Worm (Caenorhabditis elegans) whole organism, L2 larva: ENCODE data around the gene F31B9.3.

Experiments used
- F13H6.1 ChIP-seq: sonication (generic microtip); optimal IDR thresholded peaks from 2 replicates; lab custom pipeline; 2016; ENCODE audit warnings: missing genetic modification characterization, missing compliant biosample characterization
- R02D3.7 ChIP-seq: fragments of 150-350 bp; optimal IDR thresholded peaks from 2 replicates; lab custom pipeline; 2014; ENCODE audit warnings: missing biosample characterization, missing genetic modification characterization
- Y55F3AM.14 ChIP-seq: fragments of 200-800 bp; sonication (Bioruptor generic); optimal IDR thresholded peaks from 2 replicates; lab custom pipeline; 2018; ENCODE audit warnings: mild to moderate bottlenecking, missing genetic modification characterization, missing compliant biosample characterization
- ZK546.5 ChIP-seq: sonication (generic microtip); optimal IDR thresholded peaks from 2 replicates; lab custom pipeline; 2017; ENCODE audit warnings: missing biosample characterization, missing genetic modification characterization
- blmp-1 ChIP-seq: sonication (generic microtip); optimal IDR thresholded peaks from 2 replicates; lab custom pipeline; 2017; ENCODE audit warnings: missing genetic modification characterization, mild to moderate bottlenecking, missing compliant biosample characterization, antibody characterized with exemption, moderate library complexity; ENCODE audit not compliant: insufficient read depth
- ceh-16 ChIP-seq: fragments of 150-350 bp; optimal IDR thresholded peaks from 2 replicates; lab custom pipeline; 2014; ENCODE audit warnings: missing biosample characterization, missing genetic modification characterization
- ceh-82 ChIP-seq: fragments of 150-350 bp; optimal IDR thresholded peaks from 2 replicates; lab custom pipeline; 2014; ENCODE audit warnings: missing biosample characterization, missing genetic modification characterization
- crh-2 ChIP-seq: sonication (generic microtip); optimal IDR thresholded peaks from 2 replicates; lab custom pipeline; 2017; ENCODE audit warnings: missing biosample characterization, missing genetic modification characterization
- dmd-4 ChIP-seq: sonication (generic microtip); optimal IDR thresholded peaks from 2 replicates; lab custom pipeline; 2017; ENCODE audit warnings: missing biosample characterization, missing genetic modification characterization
- elt-1 ChIP-seq: fragments of 150-350 bp; optimal IDR thresholded peaks from 2 replicates; lab custom pipeline; 2014; ENCODE audit warnings: missing biosample characterization, missing genetic modification characterization
- elt-3 ChIP-seq: sonication (generic microtip); optimal IDR thresholded peaks from 2 replicates; lab custom pipeline; 2017; ENCODE audit warnings: missing biosample characterization, missing genetic modification characterization
- fos-1 ChIP-seq: fragments of 150-350 bp; optimal IDR thresholded peaks from 2 replicates; lab custom pipeline; 2014; ENCODE audit warnings: missing biosample characterization, missing genetic modification characterization
- gmeb-1 ChIP-seq: fragments of 150-350 bp; optimal IDR thresholded peaks from 2 replicates; lab custom pipeline; 2014; ENCODE audit warnings: missing biosample characterization, missing genetic modification characterization
- lin-11 ChIP-seq: fragments of 150-350 bp; sonication (generic microtip); optimal IDR thresholded peaks from 2 replicates; lab custom pipeline; 2014; ENCODE audit warnings: missing biosample characterization, missing genetic modification characterization, inconsistent platforms, mixed read lengths
- lin-39 ChIP-seq: fragments of 150-350 bp; optimal IDR thresholded peaks from 2 replicates; lab custom pipeline; 2014; ENCODE audit warnings: missing biosample characterization, missing genetic modification reagents, missing genetic modification characterization
- lsy-2 ChIP-seq, 2 experiments: fragments of 150-350 bp in 1 of 2; sonication (generic microtip) in 1 of 2; optimal IDR thresholded peaks; 2 replicates each; lab custom pipeline; 2014 to 2017; ENCODE audit warnings: missing biosample characterization in 2 of 2, missing genetic modification characterization in 2 of 2
- mbf-1 ChIP-seq: sonication (generic microtip); optimal IDR thresholded peaks from 2 replicates; lab custom pipeline; 2017; ENCODE audit warnings: missing biosample characterization, missing genetic modification characterization
- nhr-10 ChIP-seq: sonication (generic microtip); optimal IDR thresholded peaks from 2 replicates; lab custom pipeline; 2017; ENCODE audit warnings: missing biosample characterization, missing genetic modification characterization
- nhr-12 ChIP-seq: fragments of 150-350 bp; optimal IDR thresholded peaks from 2 replicates; lab custom pipeline; 2014; ENCODE audit warnings: missing biosample characterization, missing genetic modification characterization
- nhr-129 ChIP-seq: fragments of 150-350 bp; optimal IDR thresholded peaks from 2 replicates; lab custom pipeline; 2014; ENCODE audit warnings: missing biosample characterization, missing genetic modification characterization
- nhr-21 ChIP-seq: fragments of 150-350 bp; optimal IDR thresholded peaks from 2 replicates; lab custom pipeline; 2014; ENCODE audit warnings: missing biosample characterization, missing genetic modification characterization
- nhr-23 ChIP-seq: fragments of 150-350 bp; optimal IDR thresholded peaks from 2 replicates; lab custom pipeline; 2014; ENCODE audit warnings: missing biosample characterization, missing genetic modification reagents, missing genetic modification characterization
- nhr-237 ChIP-seq: fragments of 150-350 bp; optimal IDR thresholded peaks from 2 replicates; lab custom pipeline; 2014; ENCODE audit warnings: missing biosample characterization, missing genetic modification characterization
- nhr-25 ChIP-seq: fragments of 150-350 bp; sonication (generic microtip); optimal IDR thresholded peaks from 3 replicates; lab custom pipeline; 2014; ENCODE audit warnings: missing biosample characterization, missing genetic modification characterization
- nhr-6 ChIP-seq: fragments of 150-350 bp; optimal IDR thresholded peaks from 2 replicates; lab custom pipeline; 2014; ENCODE audit warnings: missing biosample characterization, missing genetic modification characterization
- nhr-77 ChIP-seq: fragments of 150-350 bp; optimal IDR thresholded peaks from 2 replicates; lab custom pipeline; 2014; ENCODE audit warnings: missing biosample characterization, missing genetic modification characterization
- skn-1 ChIP-seq: sonication (generic microtip); optimal IDR thresholded peaks from 2 replicates; lab custom pipeline; 2017; ENCODE audit warnings: missing biosample characterization, missing genetic modification characterization
- sma-3 ChIP-seq: sonication (generic microtip); optimal IDR thresholded peaks from 2 replicates; lab custom pipeline; 2016; ENCODE audit warnings: missing genetic modification reagents, missing genetic modification characterization, missing compliant biosample characterization
- sma-9 ChIP-seq, 2 experiments: fragments of 150-350 bp in 1 of 2; sonication (generic microtip) in 1 of 2; optimal IDR thresholded peaks; 2 replicates each; lab custom pipeline; 2014 to 2016; ENCODE audit warnings: missing genetic modification characterization in 2 of 2, mild to moderate bottlenecking in 1 of 2, missing biosample characterization in 1 of 2, missing compliant biosample characterization in 1 of 2, missing genetic modification reagents in 1 of 2, moderate library complexity in 1 of 2
- snpc-4 ChIP-seq: fragments of 150-350 bp; optimal IDR thresholded peaks from 2 replicates; lab custom pipeline; 2014; ENCODE audit warnings: missing biosample characterization, missing genetic modification characterization
- unc-39 ChIP-seq: fragments of 150-350 bp; optimal IDR thresholded peaks from 2 replicates; lab custom pipeline; 2014; ENCODE audit warnings: missing biosample characterization, missing genetic modification characterization
- unc-55 ChIP-seq: fragments of 150-350 bp; sonication (generic microtip); optimal IDR thresholded peaks from 3 replicates; lab custom pipeline; 2014; ENCODE audit warnings: missing biosample characterization, missing genetic modification reagents, missing genetic modification characterization
- unc-62 ChIP-seq: fragments of 150-350 bp; optimal IDR thresholded peaks from 2 replicates; lab custom pipeline; 2014; ENCODE audit warnings: missing biosample characterization, missing genetic modification reagents, missing genetic modification characterization
- zag-1 ChIP-seq: fragments of 150-350 bp; optimal IDR thresholded peaks from 2 replicates; lab custom pipeline; 2014; ENCODE audit warnings: missing biosample characterization, missing genetic modification characterization
- ztf-1 ChIP-seq: fragments of 200-800 bp; sonication (Bioruptor generic); conservative IDR thresholded peaks from 2 replicates; pipeline ENCODE4 v1.3.6; 2022; ENCODE audit warnings: missing genetic modification characterization, missing compliant biosample characterization
- ztf-11 ChIP-seq: sonication (generic microtip); optimal IDR thresholded peaks from 2 replicates; lab custom pipeline; 2017; ENCODE audit warnings: missing biosample characterization, missing genetic modification characterization
- ztf-4 ChIP-seq: fragments of 150-350 bp; optimal IDR thresholded peaks from 2 replicates; lab custom pipeline; 2014; ENCODE audit warnings: missing biosample characterization, missing genetic modification characterization

Gene F31B9.3

DNA sequence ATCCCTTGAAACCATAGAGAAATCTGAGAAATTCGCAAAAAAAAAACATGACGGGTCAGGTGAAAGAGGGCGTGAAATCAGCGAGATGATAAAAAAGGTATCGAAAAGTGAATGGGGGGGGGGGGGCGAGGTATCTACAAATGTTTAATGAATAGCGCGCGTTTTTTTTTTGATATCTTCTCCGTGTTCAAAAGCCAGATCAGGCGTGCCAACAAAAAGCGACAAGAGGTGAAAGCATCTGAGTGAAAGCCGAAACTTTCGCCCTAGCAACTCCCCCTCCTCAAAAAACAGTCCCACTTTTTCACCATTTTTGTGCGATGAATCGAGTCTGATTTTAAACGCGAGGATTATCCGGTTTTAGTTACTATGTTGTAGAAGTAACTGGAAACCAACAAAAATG is 35.6 kb upstream of the F31B9.3 start:
- no peak for TF ChIP-seq crh-2 (tag; lab: Kevin White, UChicago)
- peak; percentile 91 for TF ChIP-seq blmp-1 (tag; lab: Kevin White, UChicago)

DNA sequence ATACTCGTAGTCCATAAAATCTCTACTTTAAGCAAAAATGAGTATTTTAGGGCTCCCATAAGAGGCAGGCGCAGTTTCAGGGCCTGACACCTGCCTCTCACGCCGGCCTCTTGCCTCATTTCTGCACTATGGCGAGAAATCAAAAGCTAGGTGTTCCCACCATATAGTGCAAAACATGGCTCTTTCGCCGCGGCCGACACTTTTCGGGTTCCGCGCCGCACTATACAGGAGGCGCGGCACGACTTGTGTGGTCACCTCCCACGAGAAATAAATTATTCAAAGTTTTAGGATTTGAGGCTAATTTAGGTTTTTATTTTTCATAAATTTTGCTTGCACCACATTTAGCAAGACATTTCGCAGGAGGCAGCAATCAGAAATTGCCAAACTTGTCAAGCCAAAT is 31.0 kb upstream of the F31B9.3 start:
- TF ChIP-seq zag-1 (tag; lab: Kevin White, UChicago) (no peak), snpc-4 (tag; lab: Kevin White, UChicago) (peak; percentile 30)

DNA sequence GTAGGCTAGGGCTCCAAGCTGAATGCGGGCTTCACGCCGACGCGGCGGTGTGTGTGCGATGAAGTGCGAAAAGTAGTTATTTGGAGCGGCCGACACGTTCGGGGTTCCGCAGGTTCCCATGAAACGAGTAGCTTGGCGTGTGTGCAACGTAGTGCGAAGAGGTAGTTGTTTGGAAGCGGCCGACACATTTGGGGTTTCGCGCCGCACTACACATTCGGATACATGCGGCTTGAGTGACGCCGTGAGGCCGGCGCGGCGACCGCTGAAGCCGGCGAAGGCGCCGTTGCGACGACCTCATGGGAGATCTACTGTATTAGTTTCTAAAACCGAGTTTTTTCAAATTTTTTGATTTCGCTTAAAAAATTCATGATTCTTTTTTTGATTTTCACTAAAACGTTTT is 22.3 kb upstream of the F31B9.3 start:
- TF ChIP-seq F13H6.1 (no peak), fos-1 (no peak), lin-39 (no peak), crh-2 (tag; lab: Kevin White, UChicago) (no peak), Y55F3AM.14 (no peak), nhr-12 (no peak), sma-9 (GFP tag; optimal IDR thresholded peaks at IDR 0.05; lab: Kevin White, UChicago) (no peak), sma-9 (tag; optimal IDR thresholded peaks at IDR 0.05; lab: Kevin White, UChicago) (no peak), lin-11 (no peak), nhr-6 (tag; lab: Kevin White, UChicago) (no peak), skn-1 (tag; lab: Kevin White, UChicago) (no peak), nhr-23 (tag; lab: Kevin White, UChicago) (no peak), unc-39 (tag; lab: Kevin White, UChicago) (no peak), zag-1 (tag; lab: Kevin White, UChicago) (no peak), nhr-77 (tag; lab: Kevin White, UChicago) (no peak), sma-3 (no peak), lsy-2 (tag; optimal IDR thresholded peaks at IDR 0.05; lab: Kevin White, UChicago) (no peak), nhr-10 (tag; lab: Kevin White, UChicago) (no peak), elt-3 (tag; lab: Kevin White, UChicago) (no peak), dmd-4 (tag; lab: Kevin White, UChicago) (no peak), mbf-1 (tag; lab: Kevin White, UChicago) (no peak)

DNA sequence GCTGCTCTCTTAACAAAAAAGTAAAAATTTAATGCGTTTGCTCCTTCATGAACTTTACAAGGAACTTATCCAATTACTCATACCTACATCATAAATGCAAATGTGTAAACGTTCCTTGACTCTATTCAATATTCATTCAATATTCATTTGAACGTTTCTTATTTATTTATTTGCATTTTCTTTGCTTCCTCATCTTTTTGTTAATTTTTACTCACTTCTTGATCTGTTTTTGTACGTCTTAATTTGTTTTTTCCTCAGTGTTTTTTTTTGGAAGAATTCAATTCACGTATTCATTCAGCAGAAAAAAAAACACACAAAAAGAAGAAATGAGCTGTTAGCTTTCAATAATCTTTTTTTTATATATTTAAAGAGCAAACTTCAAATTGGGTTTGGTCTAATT is 20.7 kb upstream of the F31B9.3 start:
- TF ChIP-seq nhr-21 (tag; lab: Kevin White, UChicago) (no peak), nhr-6 (tag; lab: Kevin White, UChicago) (no peak), fos-1 (no peak), blmp-1 (tag; lab: Kevin White, UChicago) (no peak), ztf-1 (GFP tag; lab: Robert Waterston, UW) (no peak), dmd-4 (tag; lab: Kevin White, UChicago) (no peak), ceh-16 (tag; lab: Kevin White, UChicago) (no peak), R02D3.7 (tag; lab: Kevin White, UChicago) (no peak), nhr-237 (tag; lab: Kevin White, UChicago) (no peak), snpc-4 (tag; lab: Kevin White, UChicago) (no peak), nhr-25 (tag; lab: Kevin White, UChicago) (no peak), skn-1 (tag; lab: Kevin White, UChicago) (no peak), gmeb-1 (no peak), nhr-77 (tag; lab: Kevin White, UChicago) (no peak), unc-55 (no peak), sma-3 (no peak), ceh-82 (tag; lab: Kevin White, UChicago) (no peak)

DNA sequence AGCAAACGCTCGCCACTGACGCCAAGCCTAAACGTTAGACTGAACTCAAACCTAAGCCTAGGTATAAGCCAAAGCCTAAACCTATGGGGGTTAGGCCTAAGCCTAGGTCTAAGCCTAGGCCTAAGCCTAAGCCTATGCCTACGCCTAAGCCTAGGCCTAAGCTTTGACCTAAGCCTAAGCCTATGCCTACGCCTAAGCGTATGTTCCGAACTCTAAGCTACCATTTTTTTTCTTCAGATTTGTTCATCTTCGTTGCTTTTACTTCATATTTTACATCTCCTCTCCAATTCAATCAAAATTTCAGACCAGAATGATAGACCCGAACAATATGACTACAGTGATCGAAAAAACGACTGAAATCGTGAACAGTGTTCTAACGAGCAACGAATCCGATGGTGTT is 13.2 kb upstream of the F31B9.3 start, which contains the start of gene npr-33:
Gene npr-33, plus strand, starts transcription at position 301 of the 400 bp plus-strand sequence.
- no peak for TF ChIP-seq ztf-11 (tag; lab: Kevin White, UChicago)
- no peak for TF ChIP-seq skn-1 (tag; lab: Kevin White, UChicago)
- TF ChIP-seq nhr-12: no peak
- no peak for TF ChIP-seq nhr-237 (tag; lab: Kevin White, UChicago)
- TF ChIP-seq elt-1 (tag; lab: Kevin White, UChicago): no peak
- TF ChIP-seq gmeb-1: no peak
- TF ChIP-seq, all 48 proteins: peak for 0

DNA sequence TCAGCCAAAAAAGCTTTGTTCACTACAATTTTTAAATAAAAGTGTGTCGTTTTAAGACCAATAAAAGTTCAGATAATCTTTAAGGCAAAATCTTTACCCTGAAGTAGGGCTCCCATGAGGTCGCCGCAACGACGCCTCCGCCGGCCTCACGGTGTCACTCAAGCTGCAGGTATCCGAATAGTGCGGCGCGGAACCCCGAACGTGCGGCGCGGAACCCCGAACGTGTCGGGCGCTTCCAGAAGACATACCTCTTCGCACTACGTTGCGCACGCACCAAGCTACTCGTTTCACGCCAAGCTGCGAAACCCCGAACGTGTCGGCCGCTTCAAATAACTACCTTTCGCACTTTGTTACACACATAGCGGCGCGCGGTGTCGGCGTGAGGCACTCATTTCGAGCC is 10.7 kb upstream of the F31B9.3 start:
- no peak for TF ChIP-seq snpc-4 (tag; lab: Kevin White, UChicago)
- no peak for TF ChIP-seq ceh-82 (tag; lab: Kevin White, UChicago)
- no peak for TF ChIP-seq crh-2 (tag; lab: Kevin White, UChicago)
- no peak for TF ChIP-seq nhr-129 (tag; lab: Kevin White, UChicago)
- TF ChIP-seq F13H6.1: no peak
- no peak for TF ChIP-seq lsy-2 (tag; optimal IDR thresholded peaks at IDR 0.05; lab: Kevin White, UChicago)
- no peak for TF ChIP-seq ZK546.5 (tag; lab: Kevin White, UChicago)
- TF ChIP-seq unc-39 (tag; lab: Kevin White, UChicago): no peak
- no peak for TF ChIP-seq ztf-4 (tag; lab: Kevin White, UChicago)
- no peak for TF ChIP-seq unc-62 (GFP tag; lab: Kevin White, UChicago)
- TF ChIP-seq nhr-25 (tag; lab: Kevin White, UChicago): no peak
